Worm (Caenorhabditis elegans) whole organism, midembryonic: ENCODE data around the gene C53D6.4.

Experiments
- T22C8.4 ChIP-seq: fragments of 200-800 bp; sonication (Bioruptor generic); IDR thresholded peaks from 2 replicates; pipeline ENCODE4 v1.3.6; 2022; ENCODE audit warnings: missing genetic modification characterization, missing compliant biosample characterization
- cog-1 ChIP-seq: sonication (generic microtip); optimal IDR thresholded peaks from 2 replicates; lab custom pipeline; 2016; ENCODE audit warnings: missing genetic modification characterization, missing compliant biosample characterization
- flt-1 ChIP-seq: fragments of 200-800 bp; sonication (Bioruptor generic); IDR thresholded peaks from 2 replicates; pipeline ENCODE4 v1.3.6; 2022; ENCODE audit warnings: missing genetic modification characterization, missing compliant biosample characterization
- klf-2 ChIP-seq: fragments of 200-800 bp; sonication (Bioruptor generic); conservative IDR thresholded peaks from 2 replicates; pipeline ENCODE4 v1.3.6; 2022; ENCODE audit warnings: missing genetic modification reagents, missing genetic modification characterization, missing compliant biosample characterization
- med-1 ChIP-seq: sonication (generic microtip); optimal IDR thresholded peaks from 2 replicates; lab custom pipeline; 2017; ENCODE audit warnings: missing genetic modification characterization, mild to moderate bottlenecking, missing compliant biosample characterization, antibody characterized with exemption, missing genetic modification reagents; ENCODE audit not compliant: insufficient read depth
- ref-1 ChIP-seq: fragments of 200-800 bp; sonication (Bioruptor generic); conservative IDR thresholded peaks from 2 replicates; pipeline ENCODE4 v1.3.6; 2022; ENCODE audit warnings: missing genetic modification reagents, missing genetic modification characterization, missing compliant biosample characterization
- tab-1 ChIP-seq: fragments of 200-800 bp; sonication (Bioruptor generic); IDR thresholded peaks from 2 replicates; pipeline ENCODE4 v1.3.6; 2022; ENCODE audit warnings: missing genetic modification characterization, missing compliant biosample characterization
- ztf-23 ChIP-seq: fragments of 200-800 bp; sonication (Bioruptor generic); IDR thresholded peaks from 2 replicates; pipeline ENCODE4 v1.3.6; 2022; ENCODE audit warnings: missing genetic modification reagents, missing genetic modification characterization, missing compliant biosample characterization
- ztf-29 ChIP-seq: fragments of 200-800 bp; sonication (Bioruptor generic); IDR thresholded peaks from 2 replicates; pipeline ENCODE4 v1.3.6; 2022; ENCODE audit warnings: missing genetic modification reagents, missing genetic modification characterization, missing compliant biosample characterization

The C53D6.4 gene

DNA sequence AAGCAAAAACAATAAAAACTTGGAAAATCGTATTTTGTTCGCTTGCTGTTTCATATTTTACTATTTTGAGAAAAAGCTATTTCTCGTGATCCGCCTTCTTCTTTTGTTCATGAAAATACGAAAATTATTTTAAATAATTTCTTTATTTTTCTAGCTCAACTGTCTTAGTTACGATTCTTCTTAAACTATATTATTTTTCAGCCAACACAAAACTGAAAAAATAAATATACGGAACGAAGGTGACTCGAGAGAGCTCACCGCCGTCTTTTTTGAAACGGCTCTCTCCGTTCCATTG, 45.5 kb downstream of the C53D6.4 start, which contains the start of gene pdzd-8:
Gene pdzd-8 (plus strand): TSS at position 196 of the 295 bp plus-strand sequence.
- TF ChIP-seq tab-1 (GFP tag; lab: Robert Waterston, UW): no peak
- no peak for TF ChIP-seq med-1
- no peak for TF ChIP-seq cog-1 (tag; lab: Kevin White, UChicago)
- TF ChIP-seq ztf-29 (GFP tag; lab: Robert Waterston, UW): no peak
- no peak for TF ChIP-seq flt-1 (GFP tag; lab: Robert Waterston, UW)
- TF ChIP-seq ztf-23 (GFP tag; lab: Robert Waterston, UW): no peak
- TF ChIP-seq ref-1: no peak
- no peak for TF ChIP-seq T22C8.4 (GFP tag; lab: Robert Waterston, UW)
- no peak for TF ChIP-seq klf-2 (GFP tag; lab: Robert Waterston, UW)

ce11 chrIV:8974543-8975330, 46.0 kb downstream of the C53D6.4 start:
- TF ChIP-seq klf-2 (GFP tag; lab: Robert Waterston, UW) (no peak), ztf-29 (GFP tag; lab: Robert Waterston, UW) (no peak), T22C8.4 (GFP tag; lab: Robert Waterston, UW) (no peak), ref-1 (no peak), med-1 (no peak), ztf-23 (GFP tag; lab: Robert Waterston, UW) (no peak), cog-1 (tag; lab: Kevin White, UChicago) (no peak), flt-1 (GFP tag; lab: Robert Waterston, UW) (no peak), tab-1 (GFP tag; lab: Robert Waterston, UW) (no peak)

ce11 chrIV:8973249-8973958, 47.3 kb downstream of the C53D6.4 start, which contains the start of gene C53B4.3:
Gene C53B4.3, minus strand, starts transcription at chrIV:8973712.
- no peak for TF ChIP-seq tab-1 (GFP tag; lab: Robert Waterston, UW)
- TF ChIP-seq ref-1: 0 out of 2 replicates have a peak, but pooled peaks have one; percentile 27
- peak; percentile 73 for TF ChIP-seq flt-1 (GFP tag; lab: Robert Waterston, UW)
- no peak for TF ChIP-seq klf-2 (GFP tag; lab: Robert Waterston, UW)
- TF ChIP-seq med-1: no peak
- TF ChIP-seq T22C8.4 (GFP tag; lab: Robert Waterston, UW): no peak
- TF ChIP-seq cog-1 (tag; lab: Kevin White, UChicago): no peak
- TF ChIP-seq ztf-23 (GFP tag; lab: Robert Waterston, UW): peak; percentile 61; the same call in 1 of the 2 replicates
- no peak for TF ChIP-seq ztf-29 (GFP tag; lab: Robert Waterston, UW)
